Worm (Caenorhabditis elegans): ENCODE results near the gene T10B9.14.

- no peak for TF ChIP-seq T22C8.4 (GFP tag; IDR thresholded peaks at IDR 0.05)
- TF ChIP-seq ref-1 (GFP tag; conservative IDR thresholded peaks at IDR 0.05) = no peak
- TF ChIP-seq flt-1 (GFP tag; IDR thresholded peaks at IDR 0.05) = no peak
- no peak for TF ChIP-seq klf-2 (GFP tag; conservative IDR thresholded peaks at IDR 0.05)
- no peak for TF ChIP-seq med-1 (GFP tag; optimal IDR thresholded peaks at IDR 0.05; ENCODE audit: insufficient read depth)
Measured at ce11 chrII:9738820-9739219, 43.4 kb downstream of the T10B9.14 start.

Data from whole organism, midembryonic.